Worm (Caenorhabditis elegans): ENCODE data around the gene sqrd-1.

DNA sequence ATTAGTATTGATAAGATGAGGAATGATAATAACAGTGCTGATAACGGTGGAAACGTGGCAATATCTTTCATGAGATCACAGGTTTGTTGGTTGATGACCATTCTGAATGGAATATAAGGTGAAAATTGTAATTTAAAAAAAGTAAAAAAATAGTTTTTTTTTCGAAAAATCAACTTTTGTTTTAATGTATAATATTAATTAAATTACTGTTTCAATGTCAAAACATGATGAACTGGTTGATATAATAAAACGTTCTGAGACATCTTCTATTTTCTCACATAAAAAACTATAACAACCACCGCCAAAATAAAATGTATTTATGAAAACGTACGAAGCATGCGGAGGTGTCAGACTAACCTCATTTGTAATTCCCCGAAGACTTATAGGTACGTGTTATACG, 30.4 kb downstream of the sqrd-1 start, which contains the start of gene srab-24:
- TF ChIP-seq ama-1 (optimal IDR thresholded peaks at IDR 0.05) (no peak), egl-13 (tag; optimal IDR thresholded peaks at IDR 0.05) (no peak)
